Fruit fly (Drosophila melanogaster) whole organism, embryonic: ENCODE measurements around the gene mop.

Source experiments
- CG7271 ChIP-seq: fragments of 200-800 bp; sonication (Bioruptor generic); optimal IDR thresholded peaks from 2 replicates; lab custom pipeline; 2018; ENCODE audit warnings: missing biosample characterization, mild to moderate bottlenecking, missing genetic modification characterization, moderate library complexity
- CG9609 ChIP-seq: fragments of 200-800 bp; sonication (Bioruptor generic); optimal IDR thresholded peaks from 3 replicates; lab custom pipeline; 2016; ENCODE audit warnings: missing biosample characterization, missing genetic modification characterization
- CG9932 ChIP-seq: fragments of 200-800 bp; sonication (Bioruptor generic); IDR thresholded peaks from 2 replicates; pipeline ENCODE4 v1.3.6; 2022; ENCODE audit warnings: missing biosample characterization, missing genetic modification characterization
- mld ChIP-seq: fragments of 200-800 bp; sonication (Bioruptor generic); IDR thresholded peaks from 3 replicates; pipeline ENCODE4 v1.3.6; 2022; ENCODE audit warnings: missing biosample characterization, missing genetic modification characterization; ENCODE audit not compliant: partially characterized antibody
- tap ChIP-seq: fragments of 200-800 bp; optimal IDR thresholded peaks from 3 replicates; lab custom pipeline; 2019; ENCODE audit warnings: missing biosample characterization, mild to moderate bottlenecking, missing genetic modification characterization, moderate library complexity
- usp ChIP-seq: fragments of >200 bp; optimal IDR thresholded peaks from 2 replicates; lab custom pipeline; 2017; ENCODE audit warnings: missing biosample characterization, missing genetic modification characterization

dm6 chr3L:14781082-14781862 is 5.3 kb upstream of the mop start:
- no peak for TF ChIP-seq tap (tag; lab: Kevin White, UChicago)
- TF ChIP-seq CG9932 (GFP tag; lab: Robert Waterston, UW), result 0 out of 2 replicates have a peak, but pooled peaks have one; percentile 13
- TF ChIP-seq CG9609, result peak; percentile 30
- TF ChIP-seq CG7271 (tag; lab: Kevin White, UChicago), result no peak
- TF ChIP-seq usp (GFP tag; lab: Kevin White, UChicago), result no peak
- no peak for TF ChIP-seq mld
